Worm (Caenorhabditis elegans) whole organism, L4 larva: ENCODE data around the gene upb-1.

Experiments
- Y75B8A.6 ChIP-seq: fragments of 200-800 bp; sonication (Bioruptor generic); IDR thresholded peaks from 2 replicates; pipeline ENCODE4 v1.3.6; 2022; ENCODE audit warnings: missing genetic modification reagents, missing genetic modification characterization, missing compliant biosample characterization
- ceh-82 ChIP-seq: sonication (generic microtip); optimal IDR thresholded peaks from 2 replicates; lab custom pipeline; 2017; ENCODE audit warnings: missing biosample characterization, missing genetic modification characterization
- daf-12 ChIP-seq: fragments of 150-350 bp; optimal IDR thresholded peaks from 2 replicates; lab custom pipeline; 2014; ENCODE audit warnings: missing biosample characterization, missing genetic modification reagents, missing genetic modification characterization
- pqm-1 ChIP-seq: sonication (generic microtip); optimal IDR thresholded peaks from 2 replicates; lab custom pipeline; 2017; ENCODE audit warnings: missing biosample characterization, missing genetic modification characterization
- unc-62 ChIP-seq, 3 experiments: fragments of 150-350 bp in 1 of 3; sonication (generic microtip); optimal IDR thresholded peaks in 2 of 3; peaks in 1 of 3; 1 replicate in 1 of 3; 2 replicates in 2 of 3; lab custom pipeline; 2014 to 2017; ENCODE audit warnings: missing biosample characterization in 3 of 3, missing genetic modification characterization in 3 of 3, missing genetic modification reagents in 3 of 3, missing genotype in 1 of 3

DNA sequence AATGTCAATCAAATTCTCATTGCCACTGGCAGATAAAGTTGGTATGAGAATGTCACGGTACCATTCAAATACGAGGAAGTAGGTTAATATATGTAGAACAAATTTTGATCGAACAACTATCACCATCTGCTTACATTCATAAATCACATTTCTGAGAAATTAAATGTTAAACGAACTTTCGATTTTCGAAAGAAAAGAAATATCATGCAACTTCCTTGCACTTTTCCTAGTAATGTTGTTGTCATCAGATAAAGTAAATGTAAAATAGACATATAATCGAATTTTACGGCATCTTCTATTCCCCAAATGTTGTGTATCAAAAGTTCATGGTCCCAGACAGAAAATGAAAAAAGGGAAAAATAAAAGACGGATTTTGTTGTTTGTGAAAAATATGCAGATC is 21.6 kb upstream of the upb-1 start:
- TF ChIP-seq Y75B8A.6 (GFP tag; lab: Robert Waterston, UW) (no peak), unc-62 (GFP tag; optimal IDR thresholded peaks at IDR 0.05 in 1 of 2; lab: Kevin White, UChicago) (peak in 1 of 2 experiments; percentile 44), unc-62 (tag; optimal IDR thresholded peaks at IDR 0.05; lab: Kevin White, UChicago) (no peak), daf-12 (no peak), pqm-1 (tag; lab: Kevin White, UChicago) (no peak), ceh-82 (tag; lab: Kevin White, UChicago) (no peak)
